Worm (Caenorhabditis elegans): ENCODE data around the gene oac-32.

DNA sequence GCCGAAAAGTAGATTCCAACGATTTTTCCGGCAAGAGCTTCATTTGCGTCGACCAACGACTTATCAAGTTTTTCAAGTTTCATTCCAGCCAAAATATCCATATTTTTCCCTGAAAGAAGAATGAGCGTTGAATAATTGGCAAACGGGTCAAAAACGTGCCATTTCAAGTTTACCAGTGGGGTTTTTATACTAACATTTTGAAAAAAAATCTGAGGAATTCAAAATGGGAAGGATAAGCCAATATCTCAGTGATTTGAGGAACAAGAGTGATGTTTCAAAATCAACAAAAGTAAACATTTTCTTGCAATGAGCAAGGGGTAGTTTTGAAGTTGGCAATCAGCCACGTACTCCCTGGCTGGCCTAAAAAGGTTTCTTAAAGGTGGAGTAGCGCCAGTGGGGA lies 11.3 kb downstream of the oac-32 start, which contains the start of gene trx-5:
- TF ChIP-seq sea-1 (GFP tag; conservative IDR thresholded peaks at IDR 0.05), result no peak
- TF ChIP-seq ets-7 (tag; optimal IDR thresholded peaks at IDR 0.05), result no peak
- no peak for TF ChIP-seq ama-1 (optimal IDR thresholded peaks at IDR 0.05)
- no peak for TF ChIP-seq tra-4 (tag; optimal IDR thresholded peaks at IDR 0.05)
- TF ChIP-seq aly-1 (tag; optimal IDR thresholded peaks at IDR 0.05), result no peak
- no peak for TF ChIP-seq hnd-1 (tag; optimal IDR thresholded peaks at IDR 0.05)
- no peak for TF ChIP-seq ceh-13 (GFP tag; optimal IDR thresholded peaks at IDR 0.05)
- no peak for TF ChIP-seq hmg-4 (GFP tag; optimal IDR thresholded peaks at IDR 0.05)
- TF ChIP-seq tbx-37 (GFP tag; conservative IDR thresholded peaks at IDR 0.05), result no peak
- TF ChIP-seq B0310.2 (tag; optimal IDR thresholded peaks at IDR 0.05), result no peak
- no peak for TF ChIP-seq tbx-11 (GFP tag; IDR thresholded peaks at IDR 0.05)
- no peak for TF ChIP-seq scrt-1 (GFP tag; IDR thresholded peaks at IDR 0.05)
- no peak for TF ChIP-seq flt-1 (GFP tag; IDR thresholded peaks at IDR 0.05)
